Fruit fly (Drosophila melanogaster) S2 (cell line): Measurements from ENCODE around the gene Zyx.

ENCODE experiments used
- CG8478 ChIP-seq: fragments of >200 bp; optimal IDR thresholded peaks from 2 replicates; lab custom pipeline; 2018
- CTCF ChIP-seq, 2 experiments: fragments of >200 bp; optimal IDR thresholded peaks; 2 replicates each; lab custom pipeline; 2018

DNA sequence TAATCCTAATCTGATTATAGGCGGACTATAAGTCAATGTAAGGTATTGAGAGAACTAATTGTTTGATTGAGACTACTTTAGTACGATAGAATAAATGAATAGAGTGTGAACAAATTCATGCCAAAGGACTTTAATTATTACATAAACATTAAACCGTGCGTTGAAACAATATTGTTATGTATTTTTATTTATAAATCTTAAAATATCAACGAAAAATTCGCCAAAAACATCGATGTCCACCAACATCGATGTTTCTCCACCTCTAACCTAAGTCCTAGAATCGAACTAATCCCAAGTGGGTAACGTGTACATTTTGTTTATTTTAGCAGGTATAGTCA, 3.7 kb downstream of the Zyx start:
- TF ChIP-seq CG8478 (no peak), CTCF (optimal IDR thresholded peaks at IDR 0.05; lab: Kevin White, UChicago) (no peak)
